Fruit fly (Drosophila melanogaster) whole organism, embryonic: ENCODE data around the gene CG9021.
A peak's percentile ranks its signal among the peaks of the same experiment; 100 is the strongest.

Source experiments
- Ada2b ChIP-seq: fragments of 200-800 bp; sonication (Bioruptor generic); IDR thresholded peaks from 2 replicates; pipeline ENCODE4 v1.3.6; 2022; ENCODE audit warnings: missing biosample characterization, missing genetic modification characterization
- Awh ChIP-seq: fragments of 200-800 bp; sonication (Bioruptor generic); IDR thresholded peaks from 2 replicates; pipeline ENCODE4, ENCODE4 v1.3.6; 2022; ENCODE audit warnings: missing biosample characterization, missing genetic modification characterization
- CG10267 ChIP-seq: fragments of 200-800 bp; sonication (Bioruptor generic); optimal IDR thresholded peaks from 2 replicates; lab custom pipeline; 2018; ENCODE audit warnings: missing biosample characterization, mild to moderate bottlenecking, missing genetic modification characterization, moderate library complexity
- CG11085 ChIP-seq: fragments of 200-800 bp; sonication (Bioruptor generic); IDR thresholded peaks from 2 replicates; pipeline ENCODE4 v1.3.6; 2022; ENCODE audit warnings: missing biosample characterization, missing genetic modification characterization
- CG11696 ChIP-seq: fragments of 200-800 bp; sonication (Bioruptor generic); IDR thresholded peaks from 2 replicates; pipeline ENCODE4 v1.3.6; 2022; ENCODE audit warnings: missing biosample characterization, missing genetic modification characterization
- CG12391 ChIP-seq: fragments of 200-800 bp; sonication (Bioruptor generic); optimal IDR thresholded peaks from 3 replicates; lab custom pipeline; 2018; ENCODE audit warnings: missing biosample characterization, mild to moderate bottlenecking, missing genetic modification characterization, moderate library complexity
- CG15696 ChIP-seq: fragments of 200-800 bp; sonication (Bioruptor generic); optimal IDR thresholded peaks from 2 replicates; lab custom pipeline; 2019; ENCODE audit warnings: missing biosample characterization, mild to moderate bottlenecking, missing genetic modification characterization, moderate library complexity
- CG1647 ChIP-seq: fragments of 200-800 bp; sonication (Bioruptor generic); optimal IDR thresholded peaks from 3 replicates; lab custom pipeline; 2016; ENCODE audit warnings: missing biosample characterization, missing genetic modification characterization
- CG16863 ChIP-seq: fragments of 200-800 bp; sonication (Bioruptor generic); optimal IDR thresholded peaks from 3 replicates; lab custom pipeline; 2016; ENCODE audit warnings: missing biosample characterization, missing genetic modification characterization
- CG17385 ChIP-seq: fragments of 200-800 bp; sonication (Bioruptor generic); optimal IDR thresholded peaks from 3 replicates; lab custom pipeline; 2018; ENCODE audit warnings: missing biosample characterization, mild to moderate bottlenecking, missing genetic modification characterization
- CG1832 ChIP-seq: fragments of 200-800 bp; sonication (Bioruptor generic); optimal IDR thresholded peaks from 2 replicates; lab custom pipeline; 2017; ENCODE audit warnings: missing biosample characterization, mild to moderate bottlenecking, missing genetic modification characterization, inconsistent platforms
- CG34422 ChIP-seq: fragments of 200-800 bp; sonication (Bioruptor generic); IDR thresholded peaks from 3 replicates; pipeline ENCODE4 v1.3.6; 2022; ENCODE audit warnings: missing biosample characterization, missing genetic modification characterization
- CG4404 ChIP-seq: fragments of 200-800 bp; sonication (Bioruptor generic); IDR thresholded peaks from 2 replicates; pipeline ENCODE4 v1.3.6; 2022; ENCODE audit warnings: missing biosample characterization, missing genetic modification characterization
- Dek ChIP-seq: fragments of 200-800 bp; sonication (Bioruptor generic); optimal IDR thresholded peaks from 3 replicates; lab custom pipeline; 2019; ENCODE audit warnings: missing biosample characterization, mild to moderate bottlenecking, missing genetic modification characterization, moderate library complexity
- Elba2 ChIP-seq: fragments of 200-800 bp; sonication (Bioruptor generic); optimal IDR thresholded peaks from 3 replicates; lab custom pipeline; 2016; ENCODE audit warnings: missing biosample characterization, missing genetic modification characterization
- Gug ChIP-seq: fragments of 200-800 bp; sonication (Bioruptor generic); IDR thresholded peaks from 4 replicates; pipeline ENCODE4 v1.3.6; 2022; ENCODE audit warnings: missing biosample characterization, missing genetic modification characterization
- H15 ChIP-seq: fragments of 200-800 bp; sonication (Bioruptor generic); IDR thresholded peaks from 3 replicates; pipeline ENCODE4 v1.3.6; 2022; ENCODE audit warnings: missing biosample characterization, missing genetic modification characterization
- H2.0 ChIP-seq: fragments of 200-800 bp; sonication (Bioruptor generic); IDR thresholded peaks from 2 replicates; pipeline ENCODE4 v1.3.6; 2022; ENCODE audit warnings: missing biosample characterization, missing genetic modification characterization
- HLH54F ChIP-seq: fragments of 200-800 bp; sonication (Bioruptor generic); optimal IDR thresholded peaks from 3 replicates; lab custom pipeline; 2016; ENCODE audit warnings: missing biosample characterization, missing genetic modification characterization
- HLHmδ ChIP-seq: fragments of 200-800 bp; sonication (Bioruptor generic); optimal IDR thresholded peaks from 2 replicates; lab custom pipeline; 2018; ENCODE audit warnings: missing biosample characterization, mild to moderate bottlenecking, missing genetic modification characterization, moderate library complexity
- Hey ChIP-seq: fragments of 200-800 bp; sonication (Bioruptor generic); optimal IDR thresholded peaks from 3 replicates; lab custom pipeline; 2018; ENCODE audit warnings: missing biosample characterization, mild to moderate bottlenecking, missing genetic modification characterization
- HmgZ ChIP-seq: fragments of 200-800 bp; sonication (Bioruptor generic); optimal IDR thresholded peaks from 2 replicates; lab custom pipeline; 2018; ENCODE audit warnings: missing biosample characterization, mild to moderate bottlenecking, missing genetic modification characterization
- NFAT ChIP-seq: fragments of 200-800 bp; sonication (Bioruptor generic); IDR thresholded peaks from 2 replicates; pipeline ENCODE4 v1.3.6; 2022; ENCODE audit warnings: missing biosample characterization, missing genetic modification characterization
- ara ChIP-seq: fragments of 200-800 bp; sonication (Bioruptor generic); IDR thresholded peaks from 2 replicates; pipeline ENCODE4 v1.3.6; 2022; ENCODE audit warnings: missing biosample characterization, missing genetic modification characterization
- bbx ChIP-seq: fragments of 200-800 bp; sonication (Bioruptor generic); IDR thresholded peaks from 2 replicates; pipeline ENCODE4 v1.3.6; 2022; ENCODE audit warnings: missing biosample characterization, missing genetic modification characterization; ENCODE audit not compliant: partially characterized antibody
- chm ChIP-seq: fragments of 200-800 bp; sonication (Bioruptor generic); IDR thresholded peaks from 2 replicates; pipeline ENCODE4 v1.3.6; 2022; ENCODE audit warnings: missing biosample characterization, missing genetic modification characterization
- ci ChIP-seq: fragments of 200-800 bp; sonication (Bioruptor generic); IDR thresholded peaks from 3 replicates; pipeline ENCODE4 v1.3.6; 2022; ENCODE audit warnings: missing biosample characterization, missing genetic modification characterization
- crol ChIP-seq: fragments of 200-800 bp; sonication (Bioruptor generic); IDR thresholded peaks from 2 replicates; pipeline ENCODE4 v1.3.6; 2022; ENCODE audit warnings: missing biosample characterization, missing genetic modification characterization
- dan ChIP-seq: fragments of 200-800 bp; sonication (Bioruptor generic); IDR thresholded peaks from 2 replicates; pipeline ENCODE4 v1.3.6; 2022; ENCODE audit warnings: missing biosample characterization, missing genetic modification characterization
- dati ChIP-seq: fragments of 200-800 bp; sonication (Bioruptor generic); IDR thresholded peaks from 2 replicates; pipeline ENCODE4 v1.3.6; 2022; ENCODE audit warnings: missing biosample characterization, missing genetic modification characterization
- fru ChIP-seq: fragments of >200 bp; optimal IDR thresholded peaks from 2 replicates; lab custom pipeline; 2017
- gcm2 ChIP-seq: fragments of 200-800 bp; sonication (Bioruptor generic); optimal IDR thresholded peaks from 2 replicates; lab custom pipeline; 2016; ENCODE audit warnings: missing biosample characterization, missing genetic modification characterization
- grn ChIP-seq: fragments of 200-800 bp; sonication (Bioruptor generic); optimal IDR thresholded peaks from 3 replicates; lab custom pipeline; 2017; ENCODE audit warnings: missing biosample characterization, missing genetic modification characterization
- gro ChIP-seq: fragments of 200-800 bp; sonication (Bioruptor generic); optimal IDR thresholded peaks from 2 replicates; lab custom pipeline; 2016; ENCODE audit warnings: missing biosample characterization, missing genetic modification characterization
- hbn ChIP-seq: fragments of 200-800 bp; sonication (Bioruptor generic); IDR thresholded peaks from 2 replicates; pipeline ENCODE4 v1.3.6; 2022; ENCODE audit warnings: missing biosample characterization, missing genetic modification characterization; ENCODE audit not compliant: partially characterized antibody
- jumu ChIP-seq: fragments of 200-800 bp; sonication (Bioruptor generic); optimal IDR thresholded peaks from 3 replicates; lab custom pipeline; 2016; ENCODE audit warnings: missing biosample characterization, missing genetic modification characterization
- kay ChIP-seq: fragments of 200-800 bp; sonication (Bioruptor generic); optimal IDR thresholded peaks from 2 replicates; lab custom pipeline; 2016; ENCODE audit warnings: missing biosample characterization, missing genetic modification characterization
- ken ChIP-seq: fragments of 200-800 bp; sonication (Bioruptor generic); IDR thresholded peaks from 3 replicates; pipeline ENCODE4 v1.3.6; 2022; ENCODE audit warnings: missing biosample characterization, missing genetic modification characterization
- lilli ChIP-seq: fragments of 200-800 bp; sonication (Bioruptor generic); optimal IDR thresholded peaks from 3 replicates; lab custom pipeline; 2016; ENCODE audit warnings: missing biosample characterization, missing genetic modification characterization
- oc ChIP-seq: fragments of 200-800 bp; sonication (Bioruptor generic); optimal IDR thresholded peaks from 2 replicates; lab custom pipeline; 2018; ENCODE audit warnings: missing biosample characterization, mild to moderate bottlenecking, missing genetic modification characterization, moderate library complexity
- otp ChIP-seq: fragments of 200-800 bp; sonication (Bioruptor generic); IDR thresholded peaks from 3 replicates; pipeline ENCODE4, ENCODE4 v1.3.6; 2022; ENCODE audit warnings: missing biosample characterization, missing genetic modification characterization
- psq ChIP-seq: fragments of 200-800 bp; sonication (Bioruptor generic); optimal IDR thresholded peaks from 2 replicates; lab custom pipeline; 2017; ENCODE audit warnings: missing biosample characterization, missing genetic modification characterization
- pzg ChIP-seq: fragments of 200-800 bp; sonication (Bioruptor generic); optimal IDR thresholded peaks from 3 replicates; lab custom pipeline; 2018; ENCODE audit warnings: missing biosample characterization, mild to moderate bottlenecking, missing genetic modification characterization, moderate library complexity
- salm ChIP-seq: fragments of 200-800 bp; sonication (Bioruptor generic); optimal IDR thresholded peaks from 2 replicates; lab custom pipeline; 2018; ENCODE audit warnings: missing biosample characterization, mild to moderate bottlenecking, missing genetic modification characterization
- sd ChIP-seq: fragments of 200-800 bp; sonication (Bioruptor generic); optimal IDR thresholded peaks from 3 replicates; lab custom pipeline; 2018; ENCODE audit warnings: missing biosample characterization, mild to moderate bottlenecking, missing genetic modification characterization, moderate library complexity
- shn ChIP-seq: fragments of 200-800 bp; sonication (Bioruptor generic); optimal IDR thresholded peaks from 3 replicates; lab custom pipeline; 2016; ENCODE audit warnings: missing biosample characterization, missing genetic modification characterization
- sqz ChIP-seq: fragments of 200-800 bp; sonication (Bioruptor generic); optimal IDR thresholded peaks from 3 replicates; lab custom pipeline; 2018; ENCODE audit warnings: missing biosample characterization, mild to moderate bottlenecking, missing genetic modification characterization
- stc ChIP-seq: fragments of 200-800 bp; sonication (Bioruptor generic); IDR thresholded peaks from 2 replicates; pipeline ENCODE4 v1.3.6; 2022; ENCODE audit warnings: missing biosample characterization, missing genetic modification characterization
- trh ChIP-seq: fragments of 200-800 bp; sonication (Bioruptor generic); optimal IDR thresholded peaks from 2 replicates; lab custom pipeline; 2016; ENCODE audit warnings: missing biosample characterization, missing genetic modification characterization
- zf30C ChIP-seq: fragments of 200-800 bp; sonication (Bioruptor generic); optimal IDR thresholded peaks from 3 replicates; lab custom pipeline; 2018; ENCODE audit warnings: missing biosample characterization, mild to moderate bottlenecking, missing genetic modification characterization

Gene CG9021

DNA sequence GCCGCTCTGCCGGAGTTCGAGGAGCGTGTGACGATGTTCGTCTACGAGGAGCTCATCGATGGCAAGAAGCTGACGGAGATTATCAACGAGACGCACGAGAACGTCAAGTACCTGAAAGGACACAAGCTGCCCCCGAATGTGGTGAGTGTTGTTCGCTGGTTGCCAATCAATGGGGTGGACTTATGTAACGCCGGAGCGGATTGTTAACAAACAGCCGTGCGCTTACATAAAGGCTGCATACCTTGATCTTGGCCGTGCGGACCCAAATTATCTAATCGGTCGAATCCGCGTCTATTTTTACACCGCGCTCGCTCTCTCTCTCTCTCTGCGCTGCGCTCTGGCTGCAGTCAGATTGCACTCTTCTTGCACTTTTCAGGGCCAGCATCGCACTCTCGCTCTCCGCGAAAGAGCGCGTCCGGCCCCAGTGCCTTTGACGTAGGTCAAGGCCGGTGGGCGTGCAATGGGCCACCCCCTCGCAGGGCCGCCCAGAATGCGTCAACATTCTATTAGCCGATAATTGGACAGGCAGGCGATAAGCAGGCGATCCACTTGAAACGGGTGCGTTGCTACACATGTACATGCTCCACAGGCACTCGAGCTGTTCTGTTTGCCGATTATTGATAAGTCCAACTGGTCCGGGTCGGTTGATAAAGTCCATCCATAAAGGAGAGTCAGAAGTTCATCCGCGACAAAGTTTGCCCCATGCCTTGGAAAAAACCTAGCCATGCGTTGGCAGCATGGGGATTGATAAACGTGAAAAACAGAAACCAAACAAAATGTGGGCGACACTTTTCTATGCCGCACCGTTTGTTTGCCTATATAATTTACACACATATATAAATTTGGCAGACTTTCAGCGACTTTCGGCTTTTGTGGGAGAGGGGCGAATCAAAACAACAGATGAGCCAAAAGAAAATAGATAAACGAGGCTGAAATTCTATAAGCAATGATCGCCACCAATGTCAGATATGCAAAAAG lies 40.1 kb upstream of the CG9021 start (continued):
- TF ChIP-seq stc (GFP tag; lab: Robert Waterston, UW) (no peak), zf30C (no peak), CG11085 (no peak), crol (GFP tag; lab: Robert Waterston, UW) (peak; percentile 56; the same call in 1 of the 2 replicates), Hey (peak; percentile 43), psq (GFP tag; lab: Kevin White, UChicago) (no peak), oc (tag; lab: Kevin White, UChicago) (no peak), dati (GFP tag; lab: Robert Waterston, UW) (no peak), CG1832 (peak; percentile 47), kay (GFP tag; lab: Kevin White, UChicago) (peak; percentile 45), CG16863 (GFP tag; lab: Kevin White, UChicago) (no peak), Elba2 (no peak), HLH54F (no peak), otp (GFP tag; lab: Robert Waterston, UW) (0 out of 3 replicates have a peak, but pooled peaks have one; percentile 18), CG11696 (GFP tag; lab: Robert Waterston, UW) (no peak), ken (GFP tag; lab: Robert Waterston, UW) (no peak), salm (peak; percentile 25), CG10267 (tag; lab: Kevin White, UChicago) (no peak), lilli (GFP tag; lab: Kevin White, UChicago) (no peak), CG34422 (GFP tag; lab: Robert Waterston, UW) (peak; percentile 35; the same call in 1 of the 3 replicates), HLHmδ (GFP tag; lab: Kevin White, UChicago) (no peak), chm (peak; percentile 76; the same call in 1 of the 2 replicates), pzg (GFP tag; lab: Kevin White, UChicago) (no peak), dan (GFP tag; lab: Robert Waterston, UW) (no peak), ci (peak; percentile 78), shn (GFP tag; lab: Kevin White, UChicago) (peak; percentile 13), H2.0 (peak; percentile 45), Ada2b (no peak), CG17385 (GFP tag; lab: Kevin White, UChicago) (no peak), ara (GFP tag; lab: Robert Waterston, UW) (no peak), jumu (GFP tag; lab: Kevin White, UChicago) (peak; percentile 23), bbx (GFP tag; lab: Robert Waterston, UW) (peak; percentile 21; the same call in 1 of the 2 replicates), CG4404 (GFP tag; lab: Robert Waterston, UW) (no peak), hbn (GFP tag; lab: Robert Waterston, UW) (no peak), Dek (tag; lab: Kevin White, UChicago) (no peak), sqz (GFP tag; lab: Kevin White, UChicago) (no peak), Awh (GFP tag; lab: Robert Waterston, UW) (no peak), grn (GFP tag; lab: Kevin White, UChicago) (peak; percentile 97), CG1647 (GFP tag; lab: Kevin White, UChicago) (no peak), sd (peak; percentile 86), H15 (GFP tag; lab: Robert Waterston, UW) (no peak), NFAT (GFP tag; lab: Robert Waterston, UW) (no peak), fru (lab: Kevin White, UChicago) (no peak), Gug (GFP tag; lab: Robert Waterston, UW) (no peak), gro (GFP tag; lab: Kevin White, UChicago) (peak; percentile 67), trh (no peak), HmgZ (tag; lab: Kevin White, UChicago) (peak; percentile 53), CG12391 (tag; lab: Kevin White, UChicago) (no peak), gcm2 (GFP tag; lab: Kevin White, UChicago) (no peak), CG15696 (tag; lab: Kevin White, UChicago) (no peak)
